Worm (Caenorhabditis elegans): ENCODE results near the gene C45B11.9.

The C45B11.9 gene

DNA sequence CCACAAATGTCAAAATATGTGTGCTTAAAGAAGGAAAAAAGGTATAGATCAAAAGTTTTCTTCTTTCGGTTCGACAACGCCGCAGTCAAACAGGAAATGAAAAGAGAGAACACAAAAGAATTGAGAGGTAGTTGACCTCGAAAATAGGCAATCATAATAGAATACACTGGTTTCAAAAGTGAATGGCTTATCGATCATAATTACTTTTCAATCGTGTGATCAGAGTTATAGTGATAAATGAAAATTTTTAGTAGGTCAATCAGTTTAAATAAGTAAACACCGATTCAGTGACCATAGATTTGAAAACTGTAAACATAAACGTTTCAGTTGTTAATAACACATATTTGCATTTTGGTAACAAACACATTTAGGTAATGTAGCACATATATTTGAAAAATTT is 30.3 kb downstream of the C45B11.9 start (continued):
- TF ChIP-seq pha-4 (GFP tag; IDR thresholded peaks at IDR 0.05), result no peak
- no peak for TF ChIP-seq pha-4 (tag; optimal IDR thresholded peaks at IDR 0.05)
- TF ChIP-seq pqm-1 (tag; optimal IDR thresholded peaks at IDR 0.05), result peak; percentile 69
- TF ChIP-seq ama-1 (optimal IDR thresholded peaks at IDR 0.05), result no peak
- TF ChIP-seq mes-2 (tag; optimal IDR thresholded peaks at IDR 0.05; ENCODE audit: poor library complexity, severe bottlenecking), result no peak
- TF ChIP-seq daf-8 (GFP tag; IDR thresholded peaks at IDR 0.05), result no peak
- TF ChIP-seq saeg-2 (GFP tag; IDR thresholded peaks at IDR 0.05), result no peak
- TF ChIP-seq snpc-1.2 (GFP tag; IDR thresholded peaks at IDR 0.05), result no peak
- no peak for TF ChIP-seq sdz-12 (GFP tag; optimal IDR thresholded peaks at IDR 0.05)
- no peak for TF ChIP-seq nhr-237 (tag; optimal IDR thresholded peaks at IDR 0.05)
- TF ChIP-seq lin-29 (GFP tag; IDR thresholded peaks at IDR 0.05), result no peak
- no peak for TF ChIP-seq unc-130 (GFP tag; optimal IDR thresholded peaks at IDR 0.05)
- TF ChIP-seq arid-1 (GFP tag; conservative IDR thresholded peaks at IDR 0.05), result no peak
- no peak for TF ChIP-seq zip-2 (tag; optimal IDR thresholded peaks at IDR 0.05)
- TF ChIP-seq zag-1 (tag; optimal IDR thresholded peaks at IDR 0.05), result no peak
- TF ChIP-seq spr-3 (GFP tag; optimal IDR thresholded peaks at IDR 0.05), result no peak
- no peak for TF ChIP-seq php-3 (GFP tag; IDR thresholded peaks at IDR 0.05)
- peak; percentile 71 for TF ChIP-seq dmd-6 (GFP tag; IDR thresholded peaks at IDR 0.05)
- no peak for TF ChIP-seq Y5F2A.4 (GFP tag; optimal IDR thresholded peaks at IDR 0.05)

DNA sequence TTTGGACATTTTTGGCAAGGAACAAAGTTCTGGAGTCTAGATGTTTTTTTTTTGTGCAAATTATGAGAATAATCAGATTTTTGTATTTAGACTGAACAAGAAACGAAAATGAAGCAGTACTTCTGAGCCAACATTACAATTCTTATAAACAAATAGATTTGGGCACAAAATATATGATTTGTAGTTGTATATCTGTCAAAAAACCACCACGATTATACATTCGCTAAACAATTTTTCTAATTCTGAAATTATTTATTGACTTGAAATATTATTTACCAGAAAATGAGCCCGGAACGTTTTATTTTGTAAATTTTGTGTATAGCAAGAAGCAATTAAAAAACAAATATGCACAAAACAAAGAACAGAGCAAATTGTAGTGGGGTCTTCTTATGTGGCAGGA is 31.3 kb downstream of the C45B11.9 start:
- TF ChIP-seq lsy-2 (tag; optimal IDR thresholded peaks at IDR 0.05) (no peak), fos-1 (tag; optimal IDR thresholded peaks at IDR 0.05) (peak; percentile 22), attf-4 (tag; optimal IDR thresholded peaks at IDR 0.05) (no peak), nhr-10 (tag; optimal IDR thresholded peaks at IDR 0.05) (no peak)

DNA sequence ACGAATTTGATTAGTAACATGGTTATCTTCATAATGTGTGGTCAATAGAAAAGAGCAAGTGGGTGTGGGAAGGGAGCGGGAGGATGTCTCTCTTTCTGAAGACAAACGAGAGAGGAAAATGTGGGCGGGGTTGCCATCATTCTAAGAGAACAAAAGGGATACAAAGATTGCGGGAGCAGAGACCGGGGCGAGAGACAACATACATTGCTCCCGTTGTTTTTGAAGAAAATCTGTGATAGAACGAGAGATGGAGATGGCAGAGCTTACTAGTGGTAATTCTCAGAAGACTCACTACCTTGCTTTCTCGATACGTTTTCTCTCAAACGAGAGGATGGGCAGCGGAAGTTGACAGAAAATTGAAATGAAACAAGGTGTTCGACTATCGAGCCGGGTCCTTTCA is 33.2 kb downstream of the C45B11.9 start:
- no peak for TF ChIP-seq lir-3 (tag; optimal IDR thresholded peaks at IDR 0.05)
- TF ChIP-seq fkh-10 (GFP tag; optimal IDR thresholded peaks at IDR 0.05), result no peak
- no peak for TF ChIP-seq ceh-20 (GFP tag; IDR thresholded peaks at IDR 0.05)
- TF ChIP-seq ZK546.5 (tag; optimal IDR thresholded peaks at IDR 0.05), result no peak
- no peak for TF ChIP-seq F37D6.2 (tag; optimal IDR thresholded peaks at IDR 0.05)
- no peak for TF ChIP-seq duxl-1 (tag; optimal IDR thresholded peaks at IDR 0.05; ENCODE audit: poor library complexity)
- TF ChIP-seq zip-11 (GFP tag; IDR thresholded peaks at IDR 0.05), result no peak
- no peak for TF ChIP-seq aha-1 (tag)
- no peak for TF ChIP-seq ceh-44 (GFP tag; IDR thresholded peaks at IDR 0.05)
- TF ChIP-seq unc-130 (GFP tag; optimal IDR thresholded peaks at IDR 0.05), result no peak

DNA sequence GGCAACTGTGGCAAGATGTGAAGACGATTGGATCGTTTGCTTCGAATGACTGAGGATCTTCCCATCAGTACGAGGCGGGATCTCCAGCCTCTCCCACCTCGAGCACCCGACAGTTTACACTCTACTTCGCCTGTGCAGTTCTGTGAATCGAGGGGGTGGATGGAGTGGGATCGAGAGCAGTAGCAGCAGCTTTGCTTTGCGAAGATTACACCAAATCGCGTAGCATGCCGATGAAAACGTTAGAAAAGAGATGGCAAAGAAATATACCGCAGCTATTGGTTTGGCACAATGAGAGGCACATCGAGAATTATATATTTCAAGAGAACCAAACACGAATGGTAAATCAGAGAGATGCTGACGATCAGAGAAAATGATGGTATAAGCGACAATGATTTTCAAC is 34.3 kb downstream of the C45B11.9 start, which contains the start of gene act-3:
Gene act-3, minus strand, starts transcription at position 51 of the 400 bp plus-strand sequence.
- TF ChIP-seq set-16 (GFP tag; IDR thresholded peaks at IDR 0.05) (peak; percentile 45), mxl-3 (GFP tag; optimal IDR thresholded peaks at IDR 0.05) (peak; percentile 9), snpc-1.2 (GFP tag; IDR thresholded peaks at IDR 0.05) (peak; percentile 17; the same call in 1 of the 2 replicates), Y105C5A.15 (GFP tag; IDR thresholded peaks at IDR 0.05) (no peak), nhr-77 (tag; optimal IDR thresholded peaks at IDR 0.05) (no peak), ceh-20 (GFP tag; IDR thresholded peaks at IDR 0.05) (no peak), mes-2 (tag; optimal IDR thresholded peaks at IDR 0.05; ENCODE audit: poor library complexity, severe bottlenecking) (no peak), aha-1 (tag) (peak; percentile 32), mdt-29 (GFP tag; IDR thresholded peaks at IDR 0.05) (no peak), nhr-28 (tag; optimal IDR thresholded peaks at IDR 0.05) (peak; percentile 22), hlh-11 (tag; optimal IDR thresholded peaks at IDR 0.05) (peak; percentile 40), tra-1 (GFP tag; IDR thresholded peaks at IDR 0.05) (no peak), daf-16 (GFP tag; optimal IDR thresholded peaks at IDR 0.05) (peak in 1 of 2 experiments; percentile 47), daf-16 (tag; optimal IDR thresholded peaks at IDR 0.05) (no peak), ctbp-1 (GFP tag; IDR thresholded peaks at IDR 0.05) (0 out of 2 replicates have a peak, but pooled peaks have one; percentile 10), daf-8 (GFP tag; IDR thresholded peaks at IDR 0.05) (no peak), pha-4 (GFP tag; IDR thresholded peaks at IDR 0.05) (peak; percentile 47; the same call in 1 of the 2 replicates), pha-4 (tag; optimal IDR thresholded peaks at IDR 0.05) (no peak), dmd-6 (GFP tag; IDR thresholded peaks at IDR 0.05) (no peak), nhr-11 (tag; optimal IDR thresholded peaks at IDR 0.05) (peak; percentile 46), zfp-3 (GFP tag; conservative IDR thresholded peaks at IDR 0.05) (no peak)

All from whole organism, L4 larva.